Worm (Caenorhabditis elegans) whole organism, mixed stage, embryonic: ENCODE data around the gene F52D10.2.

ENCODE experiments used
- blmp-1 ChIP-seq: fragments of 150-350 bp; optimal IDR thresholded peaks from 2 replicates; lab custom pipeline; 2014; ENCODE audit warnings: missing biosample characterization, missing genetic modification characterization
- elt-3 ChIP-seq: fragments of 150-350 bp; optimal IDR thresholded peaks from 2 replicates; lab custom pipeline; 2014; ENCODE audit warnings: missing biosample characterization, missing genetic modification characterization
- ham-2 ChIP-seq: fragments of 200-800 bp; sonication (Bioruptor generic); optimal IDR thresholded peaks from 2 replicates; lab custom pipeline; 2018; ENCODE audit warnings: mild to moderate bottlenecking, missing genetic modification characterization, missing compliant biosample characterization
- nhr-12 ChIP-seq: fragments of 150-350 bp; optimal IDR thresholded peaks from 2 replicates; lab custom pipeline; 2014; ENCODE audit warnings: missing biosample characterization, missing genetic modification characterization
- nhr-237 ChIP-seq: fragments of 150-350 bp; optimal IDR thresholded peaks from 2 replicates; lab custom pipeline; 2014; ENCODE audit warnings: missing biosample characterization, missing genetic modification characterization
- nhr-28 ChIP-seq: fragments of 150-350 bp; optimal IDR thresholded peaks from 2 replicates; lab custom pipeline; 2014; ENCODE audit warnings: missing biosample characterization, missing genetic modification characterization
- nhr-76 ChIP-seq: sonication (generic microtip); optimal IDR thresholded peaks from 2 replicates; lab custom pipeline; 2017; ENCODE audit warnings: missing biosample characterization, missing genetic modification characterization
- pha-4 ChIP-seq: fragments of 150-350 bp; optimal IDR thresholded peaks from 2 replicates; lab custom pipeline; 2018; ENCODE audit warnings: missing biosample characterization, missing genetic modification reagents, missing genetic modification characterization
- unc-62 ChIP-seq: fragments of 150-350 bp; optimal IDR thresholded peaks from 2 replicates; lab custom pipeline; 2014; ENCODE audit warnings: missing biosample characterization, missing genetic modification reagents, missing genetic modification characterization

DNA sequence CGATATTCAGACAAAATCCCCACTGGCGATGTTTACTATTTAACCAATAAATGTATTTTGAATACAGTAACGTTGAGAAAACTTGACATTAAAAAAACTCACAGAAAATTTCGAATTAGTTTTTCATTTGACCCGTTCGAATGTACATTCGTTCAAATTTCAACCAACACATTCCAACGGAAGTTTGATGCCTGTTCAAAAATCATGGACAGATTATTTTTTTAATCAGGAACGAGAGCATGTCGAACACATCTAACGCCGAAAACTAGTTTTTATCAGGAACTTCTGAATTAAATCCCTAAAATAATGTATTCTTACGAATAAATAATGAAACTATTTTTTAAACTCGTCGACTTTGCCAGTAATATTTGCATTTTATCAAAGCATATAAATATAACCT is 49.8 kb downstream of the F52D10.2 start:
- no peak for TF ChIP-seq pha-4 (tag; lab: Kevin White, UChicago)
- TF ChIP-seq blmp-1 (tag; lab: Kevin White, UChicago): no peak
- TF ChIP-seq nhr-237 (tag; lab: Kevin White, UChicago): no peak
- no peak for TF ChIP-seq elt-3 (tag; lab: Kevin White, UChicago)
- TF ChIP-seq nhr-28 (tag; lab: Kevin White, UChicago): no peak
- no peak for TF ChIP-seq nhr-12 (tag; lab: Kevin White, UChicago)
- TF ChIP-seq ham-2 (GFP tag; lab: Kevin White, UChicago): no peak
- no peak for TF ChIP-seq unc-62
- no peak for TF ChIP-seq nhr-76 (tag; lab: Kevin White, UChicago)
